Fruit fly (Drosophila melanogaster): ENCODE results near the gene CG4325.

The CG4325 gene

dm6 chrX:2036800-2037488, 6.7 kb downstream of the CG4325 start (continued):
- TF ChIP-seq gro (GFP tag; optimal IDR thresholded peaks at IDR 0.05) (no peak), eve (GFP tag; optimal IDR thresholded peaks at IDR 0.05) (no peak), CG11093 (GFP tag; IDR thresholded peaks at IDR 0.05) (no peak), CG5180 (GFP tag; optimal IDR thresholded peaks at IDR 0.05) (peak; percentile 85), Dll (GFP tag; IDR thresholded peaks at IDR 0.05; ENCODE audit: partially characterized antibody) (no peak), zfh2 (GFP tag; optimal IDR thresholded peaks at IDR 0.05) (no peak), Aef1 (GFP tag; IDR thresholded peaks at IDR 0.05) (no peak), chif (GFP tag; optimal IDR thresholded peaks at IDR 0.05) (peak in 1 of 2 experiments; percentile 25), Adf1 (GFP tag; IDR thresholded peaks at IDR 0.05) (no peak), CG8765 (GFP tag; IDR thresholded peaks at IDR 0.05) (no peak), vnd (GFP tag; IDR thresholded peaks at IDR 0.05; ENCODE audit: partially characterized antibody) (no peak), Sox100B (GFP tag; optimal IDR thresholded peaks at IDR 0.05) (no peak), Ets97D (GFP tag; optimal IDR thresholded peaks at IDR 0.05) (no peak), sug (tag; optimal IDR thresholded peaks at IDR 0.05) (no peak), HLH54F (GFP tag; optimal IDR thresholded peaks at IDR 0.05) (peak; percentile 14), Hr78 (GFP tag; optimal IDR thresholded peaks at IDR 0.05) (no peak), B-H2 (GFP tag; optimal IDR thresholded peaks at IDR 0.05) (no peak), slp2 (GFP tag; optimal IDR thresholded peaks at IDR 0.05) (no peak), dm (GFP tag; optimal IDR thresholded peaks at IDR 0.05) (no peak), ERR (GFP tag; optimal IDR thresholded peaks at IDR 0.05) (no peak), pita (GFP tag; optimal IDR thresholded peaks at IDR 0.05) (no peak), hbn (GFP tag; IDR thresholded peaks at IDR 0.05; ENCODE audit: partially characterized antibody) (no peak), CG14441 (GFP tag; IDR thresholded peaks at IDR 0.05) (no peak), Optix (GFP tag; IDR thresholded peaks at IDR 0.05) (no peak), CG13775 (GFP tag; optimal IDR thresholded peaks at IDR 0.05) (no peak), fd3F (GFP tag; optimal IDR thresholded peaks at IDR 0.05) (no peak), CG13624 (GFP tag; optimal IDR thresholded peaks at IDR 0.05) (no peak), nerfin-1 (tag; optimal IDR thresholded peaks at IDR 0.05) (no peak), ap (GFP tag; IDR thresholded peaks at IDR 0.05) (no peak), Blimp-1 (GFP tag; optimal IDR thresholded peaks at IDR 0.05) (peak; percentile 24), seq (GFP tag; IDR thresholded peaks at IDR 0.05) (0 out of 2 replicates have a peak, but pooled peaks have one; percentile 25), CTCF (GFP tag; optimal IDR thresholded peaks at IDR 0.05) (no peak), tin (GFP tag; optimal IDR thresholded peaks at IDR 0.05) (no peak), chinmo (GFP tag; IDR thresholded peaks at IDR 0.05; ENCODE audit: partially characterized antibody) (no peak), ci (GFP tag; IDR thresholded peaks at IDR 0.05) (no peak), CG9437 (GFP tag; optimal IDR thresholded peaks at IDR 0.05) (peak; percentile 36), Mad (GFP tag; optimal IDR thresholded peaks at IDR 0.05) (no peak), CG17361 (GFP tag; IDR thresholded peaks at IDR 0.05) (0 out of 3 replicates have a peak, but pooled peaks have one; percentile 21), kay (GFP tag; optimal IDR thresholded peaks at IDR 0.05) (no peak), bowl (GFP tag; IDR thresholded peaks at IDR 0.05) (no peak), CG14860 (GFP tag; IDR thresholded peaks at IDR 0.05; ENCODE audit: partially characterized antibody) (no peak), caup (GFP tag; optimal IDR thresholded peaks at IDR 0.05; ENCODE audit: severe bottlenecking) (no peak), Med (GFP tag) (peak; percentile 77), kni (GFP tag; optimal IDR thresholded peaks at IDR 0.05) (no peak), pho (GFP tag; optimal IDR thresholded peaks at IDR 0.05) (no peak), wdn (GFP tag; IDR thresholded peaks at IDR 0.05) (no peak), CG8944 (GFP tag; optimal IDR thresholded peaks at IDR 0.05) (no peak), Lim3 (GFP tag; IDR thresholded peaks at IDR 0.05) (no peak), CG10543 (GFP tag; optimal IDR thresholded peaks at IDR 0.05) (no peak), Opbp (GFP tag; IDR thresholded peaks at IDR 0.05; ENCODE audit: partially characterized antibody) (no peak), Elba2 (GFP tag; optimal IDR thresholded peaks at IDR 0.05) (no peak)
